Worm (Caenorhabditis elegans) whole organism, L3 larva: ENCODE data around the gene C04E6.7.

Experiments used
- egl-27 ChIP-seq: sonication (generic microtip); optimal IDR thresholded peaks from 4 replicates; lab custom pipeline; 2017; ENCODE audit warnings: missing biosample characterization, missing genetic modification reagents, missing genetic modification characterization
- eor-1 ChIP-seq, 2 experiments: fragments of 150-350 bp; optimal IDR thresholded peaks; 2 replicates each; lab custom pipeline; 2014 to 2018; ENCODE audit warnings: missing biosample characterization in 2 of 2, missing genetic modification characterization in 2 of 2
- sea-2 ChIP-seq: fragments of 150-350 bp; sonication (generic microtip); optimal IDR thresholded peaks from 4 replicates; lab custom pipeline; 2014; ENCODE audit warnings: missing biosample characterization, missing genetic modification reagents, missing genetic modification characterization

ce11 chrV:5917707-5918106 is 24.6 kb downstream of the C04E6.7 start, which contains the start of gene lrpr-1:
- TF ChIP-seq egl-27 (tag; lab: Kevin White, UChicago) (no peak), sea-2 (GFP tag; lab: Kevin White, UChicago) (no peak), eor-1 (tag; optimal IDR thresholded peaks at IDR 0.05; lab: Kevin White, UChicago) (no peak)
